Worm (Caenorhabditis elegans): Measurements from ENCODE around the gene cdc-25.3.

DNA sequence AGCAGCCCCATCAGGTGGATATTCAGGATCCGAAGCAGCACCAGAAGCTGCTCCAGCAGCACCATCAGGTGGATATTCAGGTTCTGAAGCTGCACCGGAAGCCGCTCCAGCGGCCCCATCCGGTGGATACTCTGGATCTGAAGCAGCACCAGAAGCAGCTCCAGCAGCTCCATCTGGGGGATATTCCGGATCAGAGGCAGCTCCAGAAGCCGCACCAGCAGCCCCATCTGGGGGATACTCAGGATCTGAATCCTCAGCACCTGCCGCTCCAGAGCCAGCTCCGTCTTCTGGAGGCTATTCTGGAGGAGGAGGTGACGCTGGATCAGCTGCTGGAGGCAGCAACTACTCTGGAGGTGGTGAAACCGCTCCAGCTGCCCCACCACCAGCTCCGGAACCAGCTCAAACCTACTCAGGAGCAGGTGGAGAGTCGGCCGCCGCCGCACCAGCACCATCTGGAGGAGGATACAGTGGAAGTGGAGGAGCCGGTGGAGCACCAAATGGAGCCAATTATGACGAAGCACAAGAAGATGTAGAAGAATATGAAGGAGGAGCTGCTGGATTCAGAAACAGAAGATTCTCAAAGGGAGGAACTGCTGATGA lies 47.1 kb upstream of the cdc-25.3 start:
- TF ChIP-seq dao-5 (tag; optimal IDR thresholded peaks at IDR 0.05) (no peak), W03F9.2 (tag; optimal IDR thresholded peaks at IDR 0.05) (no peak), him-1 (tag; optimal IDR thresholded peaks at IDR 0.05) (no peak)

Data from whole organism, L4/young adult.